Worm (Caenorhabditis elegans) whole organism, mixed stage, embryonic: ENCODE data around the gene cyp-13A10.

ENCODE experiments used
- M03D4.4 ChIP-seq: sonication (generic microtip); optimal IDR thresholded peaks from 2 replicates; lab custom pipeline; 2017; ENCODE audit warnings: mild to moderate bottlenecking, missing genetic modification characterization, missing compliant biosample characterization
- elt-3 ChIP-seq: fragments of 150-350 bp; optimal IDR thresholded peaks from 2 replicates; lab custom pipeline; 2014; ENCODE audit warnings: missing biosample characterization, missing genetic modification characterization
- lsy-2 ChIP-seq: fragments of 150-350 bp; optimal IDR thresholded peaks from 2 replicates; lab custom pipeline; 2014; ENCODE audit warnings: missing biosample characterization, missing genetic modification characterization
- mab-5 ChIP-seq: fragments of 150-350 bp; optimal IDR thresholded peaks from 2 replicates; lab custom pipeline; 2014; ENCODE audit warnings: missing biosample characterization, missing genetic modification characterization
- mep-1 ChIP-seq: fragments of 150-350 bp; optimal IDR thresholded peaks from 2 replicates; lab custom pipeline; 2017; ENCODE audit warnings: missing biosample characterization, missing genetic modification reagents, missing genetic modification characterization, inconsistent platforms
- nhr-237 ChIP-seq: fragments of 150-350 bp; optimal IDR thresholded peaks from 2 replicates; lab custom pipeline; 2014; ENCODE audit warnings: missing biosample characterization, missing genetic modification characterization
- nhr-28 ChIP-seq: fragments of 150-350 bp; optimal IDR thresholded peaks from 2 replicates; lab custom pipeline; 2014; ENCODE audit warnings: missing biosample characterization, missing genetic modification characterization
- nhr-76 ChIP-seq: sonication (generic microtip); optimal IDR thresholded peaks from 2 replicates; lab custom pipeline; 2017; ENCODE audit warnings: missing biosample characterization, missing genetic modification characterization
- pha-4 ChIP-seq: fragments of 150-350 bp; optimal IDR thresholded peaks from 2 replicates; lab custom pipeline; 2018; ENCODE audit warnings: missing biosample characterization, missing genetic modification reagents, missing genetic modification characterization
- snpc-4 ChIP-seq: fragments of 150-350 bp; optimal IDR thresholded peaks from 2 replicates; lab custom pipeline; 2014; ENCODE audit warnings: missing biosample characterization, missing genetic modification characterization
- unc-39 ChIP-seq: fragments of 150-350 bp; optimal IDR thresholded peaks from 2 replicates; lab custom pipeline; 2014; ENCODE audit warnings: missing biosample characterization, missing genetic modification characterization
- unc-62 ChIP-seq: fragments of 150-350 bp; optimal IDR thresholded peaks from 2 replicates; lab custom pipeline; 2014; ENCODE audit warnings: missing biosample characterization, missing genetic modification reagents, missing genetic modification characterization
- ztf-11 ChIP-seq: fragments of 150-350 bp; optimal IDR thresholded peaks from 2 replicates; lab custom pipeline; 2014; ENCODE audit warnings: missing biosample characterization, missing genetic modification characterization

DNA sequence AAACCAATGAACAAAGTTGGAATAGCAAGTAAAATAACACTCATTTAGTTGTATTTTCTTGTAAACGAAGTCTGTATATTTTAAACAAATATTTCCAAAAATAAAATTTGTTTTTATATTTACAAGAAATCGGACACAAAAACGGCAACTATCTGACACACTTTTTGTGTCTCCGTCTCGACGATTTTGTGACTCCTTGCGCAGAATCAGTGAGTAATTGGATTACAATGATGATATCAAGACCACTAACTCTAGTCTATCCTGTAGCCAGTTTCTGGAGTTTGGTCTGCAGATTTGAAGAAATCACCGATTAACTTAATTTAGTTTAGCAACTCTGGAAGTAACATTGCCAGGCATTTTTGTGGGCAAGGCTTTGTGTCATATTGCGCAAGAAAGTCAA is at the start of gene cyp-13A10:
- no peak for TF ChIP-seq nhr-237 (tag; lab: Kevin White, UChicago)
- no peak for TF ChIP-seq unc-62
- no peak for TF ChIP-seq elt-3 (tag; lab: Kevin White, UChicago)
- TF ChIP-seq snpc-4 (tag; lab: Kevin White, UChicago) = no peak
- no peak for TF ChIP-seq lsy-2 (tag; lab: Kevin White, UChicago)
- no peak for TF ChIP-seq M03D4.4 (tag; lab: Kevin White, UChicago)
- TF ChIP-seq unc-39 = no peak
- TF ChIP-seq pha-4 = no peak
- no peak for TF ChIP-seq nhr-28 (tag; lab: Kevin White, UChicago)
- TF ChIP-seq mab-5 (tag; lab: Kevin White, UChicago) = no peak
- TF ChIP-seq mep-1 (tag; lab: Kevin White, UChicago) = no peak
- TF ChIP-seq nhr-76 (tag; lab: Kevin White, UChicago) = no peak
- TF ChIP-seq ztf-11 (tag; lab: Kevin White, UChicago) = no peak
